Worm (Caenorhabditis elegans) whole organism, midembryonic: Measurements from ENCODE around the gene F46B6.9.

Source experiments
- cog-1 ChIP-seq: sonication (generic microtip); optimal IDR thresholded peaks from 2 replicates; lab custom pipeline; 2016; ENCODE audit warnings: missing genetic modification characterization, missing compliant biosample characterization
- ref-1 ChIP-seq: fragments of 200-800 bp; sonication (Bioruptor generic); conservative IDR thresholded peaks from 2 replicates; pipeline ENCODE4 v1.3.6; 2022; ENCODE audit warnings: missing genetic modification reagents, missing genetic modification characterization, missing compliant biosample characterization
- tab-1 ChIP-seq: fragments of 200-800 bp; sonication (Bioruptor generic); IDR thresholded peaks from 2 replicates; pipeline ENCODE4 v1.3.6; 2022; ENCODE audit warnings: missing genetic modification characterization, missing compliant biosample characterization

DNA sequence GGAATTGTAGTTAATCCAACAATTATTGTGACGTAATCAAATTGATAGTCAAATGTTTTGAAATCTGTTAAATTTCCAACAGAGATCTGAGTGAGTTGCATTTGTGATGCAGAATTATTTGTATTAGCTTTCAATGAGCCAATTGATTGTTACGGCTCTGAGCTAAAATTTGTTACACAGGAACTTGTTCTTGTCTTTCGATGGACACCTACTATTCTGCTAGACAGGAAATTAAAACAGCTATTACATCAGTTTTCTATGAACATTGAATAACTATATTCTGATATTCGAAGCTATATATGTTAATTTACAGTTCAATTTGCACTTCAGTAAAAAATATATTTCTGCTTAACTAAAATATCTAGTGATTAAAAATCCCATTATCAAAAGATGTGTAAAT lies 37.2 kb downstream of the F46B6.9 start, which contains the start of gene sru-40:
- no peak for TF ChIP-seq ref-1 (GFP tag; lab: Robert Waterston, UW)
- TF ChIP-seq tab-1 (GFP tag; lab: Robert Waterston, UW): no peak
- TF ChIP-seq cog-1 (tag; lab: Kevin White, UChicago): no peak
